Worm (Caenorhabditis elegans) whole organism, late embryonic: ENCODE measurements around the gene rfip-2.
A peak's percentile ranks its signal among the peaks of the same experiment; 100 is the strongest.

Experiments
- F13H6.1 ChIP-seq: sonication (generic microtip); optimal IDR thresholded peaks from 2 replicates; lab custom pipeline; 2016; ENCODE audit warnings: missing genetic modification characterization, missing compliant biosample characterization
- ahr-1 ChIP-seq: sonication (generic microtip); optimal IDR thresholded peaks from 2 replicates; lab custom pipeline; 2016; ENCODE audit warnings: missing genetic modification characterization, missing compliant biosample characterization
- ama-1 ChIP-seq: fragments of 150-350 bp; optimal IDR thresholded peaks from 2 replicates; lab custom pipeline; 2014
- ceh-14 ChIP-seq: sonication (generic microtip); optimal IDR thresholded peaks from 2 replicates; lab custom pipeline; 2016; ENCODE audit warnings: missing genotype, missing genetic modification characterization, missing compliant biosample characterization
- ceh-18 ChIP-seq: sonication (generic microtip); optimal IDR thresholded peaks from 2 replicates; lab custom pipeline; 2016; ENCODE audit warnings: missing genetic modification characterization, missing compliant biosample characterization
- ceh-30 ChIP-seq: fragments of 150-350 bp; optimal IDR thresholded peaks from 2 replicates; lab custom pipeline; 2014; ENCODE audit warnings: missing biosample characterization, missing genetic modification characterization
- ceh-31 ChIP-seq: sonication (generic microtip); optimal IDR thresholded peaks from 2 replicates; lab custom pipeline; 2016; ENCODE audit warnings: missing genetic modification characterization, missing compliant biosample characterization
- ceh-34 ChIP-seq: sonication (generic microtip); optimal IDR thresholded peaks from 2 replicates; lab custom pipeline; 2016; ENCODE audit warnings: mild to moderate bottlenecking, missing genetic modification characterization, missing compliant biosample characterization
- ceh-45 ChIP-seq: fragments of 200-800 bp; sonication (Bioruptor generic); IDR thresholded peaks from 2 replicates; pipeline ENCODE4 v1.3.6; 2022; ENCODE audit warnings: missing genetic modification reagents, missing genetic modification characterization, missing compliant biosample characterization
- ceh-48 ChIP-seq: sonication (generic microtip); optimal IDR thresholded peaks from 2 replicates; lab custom pipeline; 2016; ENCODE audit warnings: missing genetic modification characterization, inconsistent platforms, missing compliant biosample characterization
- dve-1 ChIP-seq: sonication (generic microtip); optimal IDR thresholded peaks from 2 replicates; lab custom pipeline; 2017; ENCODE audit warnings: antibody characterized with exemption, mild to moderate bottlenecking, missing genetic modification characterization, missing compliant biosample characterization
- elt-2 ChIP-seq: sonication (generic microtip); optimal IDR thresholded peaks from 2 replicates; lab custom pipeline; 2016; ENCODE audit warnings: missing genetic modification reagents, missing genetic modification characterization, missing compliant biosample characterization
- elt-4 ChIP-seq: sonication (generic microtip); optimal IDR thresholded peaks from 2 replicates; lab custom pipeline; 2016; ENCODE audit warnings: missing genetic modification characterization, missing compliant biosample characterization
- ets-4 ChIP-seq: sonication (generic microtip); optimal IDR thresholded peaks from 2 replicates; lab custom pipeline; 2016; ENCODE audit warnings: missing genetic modification characterization, missing compliant biosample characterization
- eyg-1 ChIP-seq: sonication (generic microtip); optimal IDR thresholded peaks from 2 replicates; lab custom pipeline; 2016; ENCODE audit warnings: missing genotype, missing genetic modification characterization, missing compliant biosample characterization
- fkh-6 ChIP-seq: sonication (generic microtip); optimal IDR thresholded peaks from 2 replicates; lab custom pipeline; 2016; ENCODE audit warnings: missing genetic modification characterization, missing compliant biosample characterization
- hlh-15 ChIP-seq: sonication (generic microtip); optimal IDR thresholded peaks from 2 replicates; lab custom pipeline; 2016; ENCODE audit warnings: missing genetic modification characterization, missing compliant biosample characterization
- hlh-6 ChIP-seq: sonication (generic microtip); optimal IDR thresholded peaks from 2 replicates; lab custom pipeline; 2016; ENCODE audit warnings: missing genotype, missing genetic modification characterization, missing compliant biosample characterization
- hlh-8 ChIP-seq: sonication (generic microtip); optimal IDR thresholded peaks from 2 replicates; lab custom pipeline; 2016; ENCODE audit warnings: missing genotype, missing genetic modification characterization, missing compliant biosample characterization
- lin-11 ChIP-seq: fragments of 200-800 bp; sonication (Bioruptor generic); optimal IDR thresholded peaks from 2 replicates; lab custom pipeline; 2018; ENCODE audit warnings: mild to moderate bottlenecking, missing genetic modification characterization, missing compliant biosample characterization
- nfya-1 ChIP-seq: sonication (generic microtip); optimal IDR thresholded peaks from 2 replicates; lab custom pipeline; 2017; ENCODE audit warnings: missing genetic modification characterization, mild to moderate bottlenecking, missing compliant biosample characterization, antibody characterized with exemption, moderate library complexity
- nhr-232 ChIP-seq: sonication (generic microtip); optimal IDR thresholded peaks from 2 replicates; lab custom pipeline; 2016; ENCODE audit warnings: missing genetic modification characterization, missing compliant biosample characterization
- pag-3 ChIP-seq: sonication (generic microtip); optimal IDR thresholded peaks from 2 replicates; lab custom pipeline; 2016; ENCODE audit warnings: missing compliant biosample characterization, missing genetic modification characterization, borderline replicate concordance
- pax-1 ChIP-seq: fragments of 150-350 bp; optimal IDR thresholded peaks from 2 replicates; lab custom pipeline; 2014; ENCODE audit warnings: missing biosample characterization, missing genetic modification characterization
- pha-4 ChIP-seq: fragments of 150-350 bp; optimal IDR thresholded peaks from 2 replicates; lab custom pipeline; 2018; ENCODE audit warnings: missing biosample characterization, missing genetic modification reagents, missing genetic modification characterization
- pros-1 ChIP-seq: fragments of 150-350 bp; optimal IDR thresholded peaks from 2 replicates; lab custom pipeline; 2014; ENCODE audit warnings: missing biosample characterization, missing genetic modification reagents, missing genetic modification characterization
- rnt-1 ChIP-seq: sonication (generic microtip); optimal IDR thresholded peaks from 2 replicates; lab custom pipeline; 2016; ENCODE audit warnings: missing genetic modification characterization, missing compliant biosample characterization
- sdc-2 ChIP-seq: sonication (generic microtip); optimal IDR thresholded peaks from 2 replicates; lab custom pipeline; 2016; ENCODE audit warnings: missing genotype, missing genetic modification characterization, missing compliant biosample characterization
- syd-9 ChIP-seq: sonication (generic microtip); optimal IDR thresholded peaks from 2 replicates; lab custom pipeline; 2016; ENCODE audit warnings: mild to moderate bottlenecking, missing genetic modification characterization, moderate library complexity, missing compliant biosample characterization
- ttx-3 ChIP-seq: sonication (generic microtip); optimal IDR thresholded peaks from 2 replicates; lab custom pipeline; 2016; ENCODE audit warnings: missing genetic modification reagents, missing genetic modification characterization, missing compliant biosample characterization
- unc-3 ChIP-seq, 2 experiments: fragments of 200-800 bp in 1 of 2; sonication (Bioruptor generic) in 1 of 2; sonication (generic microtip) in 1 of 2; conservative IDR thresholded peaks in 1 of 2; optimal IDR thresholded peaks in 1 of 2; 2 replicates each; pipeline versions ENCODE4 v1.3.6 to Lab custom; 2016 to 2022; ENCODE audit warnings: missing compliant biosample characterization in 2 of 2, missing genetic modification characterization in 2 of 2, missing genetic modification reagents in 1 of 2
- unc-42 ChIP-seq: sonication (generic microtip); optimal IDR thresholded peaks from 2 replicates; lab custom pipeline; 2016; ENCODE audit warnings: missing genotype, missing genetic modification characterization, missing compliant biosample characterization

The rfip-2 gene

DNA sequence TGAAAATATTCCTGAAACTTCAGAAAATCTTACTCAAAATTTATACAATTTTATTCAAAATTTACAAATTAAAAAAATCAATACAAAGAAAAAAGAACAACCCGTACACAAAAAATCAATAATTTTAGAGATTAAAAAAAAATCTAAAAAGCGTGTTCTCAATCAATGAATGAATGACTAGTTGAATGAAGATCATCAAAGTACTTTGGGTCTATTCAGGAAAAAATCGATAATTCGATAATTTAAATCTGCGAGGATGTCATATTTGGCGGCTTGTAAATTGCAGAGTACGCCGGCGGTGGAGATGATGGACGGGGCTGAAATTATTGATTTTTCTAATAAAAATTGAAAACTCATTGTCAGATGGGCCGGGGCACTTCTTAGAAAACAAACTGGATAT is 32.6 kb downstream of the rfip-2 start:
- no peak for TF ChIP-seq hlh-6 (tag; lab: Kevin White, UChicago)
- no peak for TF ChIP-seq F13H6.1 (tag; lab: Kevin White, UChicago)
- no peak for TF ChIP-seq ceh-34 (tag; lab: Kevin White, UChicago)
- TF ChIP-seq unc-3 (GFP tag; conservative IDR thresholded peaks at IDR 0.05; lab: Robert Waterston, UW), result no peak
- TF ChIP-seq unc-3 (tag; optimal IDR thresholded peaks at IDR 0.05; lab: Kevin White, UChicago), result no peak
- TF ChIP-seq ceh-48 (tag; lab: Kevin White, UChicago), result peak; percentile 16
- TF ChIP-seq, all 69 proteins: peak for 1

DNA sequence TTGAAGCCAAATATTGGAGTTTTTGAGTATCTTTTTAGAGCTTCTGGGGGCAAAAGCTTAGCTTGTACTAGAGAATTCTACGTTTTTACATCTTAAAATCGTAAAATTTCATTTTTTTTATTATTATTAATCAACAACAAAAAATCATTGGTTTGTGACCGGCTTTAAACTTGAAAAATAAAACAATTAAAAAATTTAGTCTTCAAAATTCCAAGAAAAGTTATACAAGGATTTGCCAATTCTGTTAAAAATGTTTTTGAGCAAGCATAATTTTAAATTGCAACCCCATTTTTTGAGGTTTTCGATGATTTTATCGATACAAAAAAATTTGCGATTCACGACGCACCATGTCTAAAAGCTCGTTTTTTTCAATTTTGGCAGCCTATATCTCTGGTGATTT is 33.6 kb downstream of the rfip-2 start:
- TF ChIP-seq hlh-15 (tag; lab: Kevin White, UChicago) (no peak), hlh-6 (tag; lab: Kevin White, UChicago) (no peak), rnt-1 (no peak), ets-4 (tag; lab: Kevin White, UChicago) (no peak), pag-3 (tag; lab: Kevin White, UChicago) (no peak), ahr-1 (tag; lab: Kevin White, UChicago) (no peak), pax-1 (no peak), ttx-3 (no peak), pha-4 (tag; lab: Kevin White, UChicago) (no peak), fkh-6 (tag; lab: Kevin White, UChicago) (no peak)

DNA sequence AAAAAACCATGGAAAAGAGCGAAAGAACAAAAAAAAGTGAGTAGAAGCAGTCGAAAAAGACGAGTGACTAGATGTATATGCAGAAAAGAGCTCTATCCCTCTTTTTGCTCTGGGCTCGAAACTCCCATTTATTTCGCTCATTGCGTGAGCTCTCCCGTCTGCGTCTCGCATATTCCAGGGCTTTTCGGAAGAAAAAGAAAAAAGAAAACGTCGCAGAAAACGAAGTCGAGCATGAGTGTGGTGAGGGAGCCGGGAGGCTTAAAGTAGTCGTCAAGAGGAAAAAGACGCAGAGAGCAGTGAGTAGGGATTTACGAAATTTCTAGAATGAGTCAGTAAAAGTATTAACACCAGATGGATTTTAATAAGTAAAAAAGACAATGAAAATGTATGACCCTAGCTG is 36.2 kb downstream of the rfip-2 start:
- no peak for TF ChIP-seq ceh-48 (tag; lab: Kevin White, UChicago)
- no peak for TF ChIP-seq dve-1
- TF ChIP-seq nfya-1 (tag; lab: Kevin White, UChicago), result peak; percentile 48
- no peak for TF ChIP-seq ttx-3
- TF ChIP-seq unc-42 (tag; lab: Kevin White, UChicago), result peak; percentile 64
- TF ChIP-seq unc-3 (GFP tag; conservative IDR thresholded peaks at IDR 0.05; lab: Robert Waterston, UW), result 0 out of 2 replicates have a peak, but pooled peaks have one; percentile 10
- TF ChIP-seq unc-3 (tag; optimal IDR thresholded peaks at IDR 0.05; lab: Kevin White, UChicago), result no peak
- peak; percentile 58 for TF ChIP-seq ceh-18 (tag; lab: Kevin White, UChicago)
- peak; percentile 61 for TF ChIP-seq ceh-31 (tag; lab: Kevin White, UChicago)
- TF ChIP-seq ceh-14 (tag; lab: Kevin White, UChicago), result peak; percentile 51
- TF ChIP-seq lin-11 (tag; lab: Kevin White, UChicago), result no peak
- TF ChIP-seq, all 69 proteins: peak for 6

DNA sequence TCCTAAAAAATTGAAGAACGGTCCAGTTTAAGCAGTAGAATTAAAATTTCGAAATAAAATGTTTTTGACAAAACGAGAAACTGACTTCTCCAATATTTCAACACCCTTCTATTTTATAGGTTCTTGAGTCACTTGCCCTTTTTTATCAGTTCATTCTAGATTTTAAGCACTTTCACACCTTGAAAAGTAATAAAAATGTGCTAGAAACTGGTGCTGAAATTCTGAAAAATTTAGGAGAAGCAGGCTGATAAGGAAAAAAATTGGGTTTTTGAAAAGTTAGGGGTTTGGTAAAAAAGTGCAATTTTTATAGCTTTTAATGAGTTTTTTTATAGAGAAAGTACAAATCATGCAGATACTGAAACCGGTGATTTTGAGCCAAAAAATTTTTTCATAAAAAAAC is 36.7 kb downstream of the rfip-2 start:
- no peak for TF ChIP-seq pros-1 (tag; lab: Kevin White, UChicago)
- TF ChIP-seq ama-1 (lab: Kevin White, UChicago), result no peak
- TF ChIP-seq ceh-45 (GFP tag; lab: Robert Waterston, UW), result no peak
- no peak for TF ChIP-seq eyg-1
- no peak for TF ChIP-seq ttx-3
- TF ChIP-seq hlh-8, result no peak
- TF ChIP-seq elt-4 (tag; lab: Kevin White, UChicago), result no peak
- no peak for TF ChIP-seq ceh-30 (tag; lab: Kevin White, UChicago)
- TF ChIP-seq nhr-232 (tag; lab: Kevin White, UChicago), result no peak
- no peak for TF ChIP-seq hlh-6 (tag; lab: Kevin White, UChicago)

DNA sequence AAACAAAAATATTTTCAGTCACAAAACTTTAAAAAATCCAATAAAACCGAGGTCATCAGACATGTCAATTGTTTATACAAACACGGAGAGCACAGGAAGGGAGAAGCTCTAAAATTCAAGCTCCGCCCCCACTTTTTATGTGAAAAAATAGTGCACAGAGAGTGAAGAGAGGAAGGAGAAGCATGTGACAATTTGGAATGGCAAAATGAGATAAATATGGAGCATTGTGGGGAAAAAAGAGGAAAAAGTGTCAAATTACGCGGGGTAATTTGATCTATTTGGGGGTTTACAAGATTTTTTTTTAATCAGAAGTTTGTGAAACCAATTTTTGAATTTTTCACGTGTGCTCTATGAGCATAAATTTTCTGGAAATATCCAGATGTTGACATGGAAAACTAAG is 39.4 kb downstream of the rfip-2 start:
- TF ChIP-seq sdc-2 (tag; lab: Kevin White, UChicago) (no peak), pros-1 (tag; lab: Kevin White, UChicago) (no peak), ceh-34 (tag; lab: Kevin White, UChicago) (peak; percentile 90), syd-9 (tag; lab: Kevin White, UChicago) (no peak), hlh-6 (tag; lab: Kevin White, UChicago) (no peak), unc-42 (tag; lab: Kevin White, UChicago) (peak; percentile 21)

DNA sequence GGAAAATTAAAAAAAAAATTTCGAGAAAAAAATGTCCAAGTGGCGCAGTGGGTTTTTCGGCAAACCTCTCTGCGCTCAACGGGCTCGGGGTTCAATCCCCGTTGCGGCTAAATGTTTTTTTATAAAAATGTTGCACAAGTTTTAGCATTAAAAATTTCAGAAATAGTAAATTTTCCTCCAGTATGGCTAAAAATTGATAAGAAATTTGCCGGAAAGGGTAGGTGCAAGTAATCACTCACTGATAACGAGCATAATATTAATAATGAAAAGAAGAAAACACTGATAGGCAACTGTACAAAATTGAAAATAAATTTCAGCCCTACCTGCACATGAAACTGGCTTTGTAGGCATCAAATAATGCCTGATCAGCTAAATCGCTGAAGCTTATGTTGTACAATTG is 40.8 kb downstream of the rfip-2 start:
- peak; percentile 66 for TF ChIP-seq elt-2 (tag; lab: Kevin White, UChicago)
- TF ChIP-seq dve-1, result no peak
